Worm (Caenorhabditis elegans) whole organism, L2 larva: ENCODE measurements around the gene fipr-17.

ENCODE experiments used
- C34F6.9 ChIP-seq: fragments of 150-350 bp; optimal IDR thresholded peaks from 2 replicates; lab custom pipeline; 2014; ENCODE audit warnings: missing biosample characterization, missing genetic modification characterization
- F13H6.1 ChIP-seq: sonication (generic microtip); optimal IDR thresholded peaks from 2 replicates; lab custom pipeline; 2016; ENCODE audit warnings: missing genetic modification characterization, missing compliant biosample characterization
- Y55F3AM.14 ChIP-seq: fragments of 200-800 bp; sonication (Bioruptor generic); optimal IDR thresholded peaks from 2 replicates; lab custom pipeline; 2018; ENCODE audit warnings: mild to moderate bottlenecking, missing genetic modification characterization, missing compliant biosample characterization
- ZK546.5 ChIP-seq: sonication (generic microtip); optimal IDR thresholded peaks from 2 replicates; lab custom pipeline; 2017; ENCODE audit warnings: missing biosample characterization, missing genetic modification characterization
- alr-1 ChIP-seq: fragments of 150-350 bp; optimal IDR thresholded peaks from 2 replicates; lab custom pipeline; 2014; ENCODE audit warnings: missing biosample characterization, missing genetic modification characterization
- ama-1 ChIP-seq: fragments of 150-350 bp; optimal IDR thresholded peaks from 2 replicates; lab custom pipeline; 2018; ENCODE audit warnings: inconsistent platforms
- blmp-1 ChIP-seq: sonication (generic microtip); optimal IDR thresholded peaks from 2 replicates; lab custom pipeline; 2017; ENCODE audit warnings: missing genetic modification characterization, mild to moderate bottlenecking, missing compliant biosample characterization, antibody characterized with exemption, moderate library complexity; ENCODE audit not compliant: insufficient read depth
- ceh-16 ChIP-seq: fragments of 150-350 bp; optimal IDR thresholded peaks from 2 replicates; lab custom pipeline; 2014; ENCODE audit warnings: missing biosample characterization, missing genetic modification characterization
- ceh-82 ChIP-seq: fragments of 150-350 bp; optimal IDR thresholded peaks from 2 replicates; lab custom pipeline; 2014; ENCODE audit warnings: missing biosample characterization, missing genetic modification characterization
- crh-2 ChIP-seq: sonication (generic microtip); optimal IDR thresholded peaks from 2 replicates; lab custom pipeline; 2017; ENCODE audit warnings: missing biosample characterization, missing genetic modification characterization
- dmd-4 ChIP-seq: sonication (generic microtip); optimal IDR thresholded peaks from 2 replicates; lab custom pipeline; 2017; ENCODE audit warnings: missing biosample characterization, missing genetic modification characterization
- egl-27 ChIP-seq: sonication (generic microtip); optimal IDR thresholded peaks from 3 replicates; lab custom pipeline; 2017; ENCODE audit warnings: missing biosample characterization, missing genetic modification reagents, missing genetic modification characterization
- elt-1 ChIP-seq: fragments of 150-350 bp; optimal IDR thresholded peaks from 2 replicates; lab custom pipeline; 2014; ENCODE audit warnings: missing biosample characterization, missing genetic modification characterization
- fos-1 ChIP-seq: fragments of 150-350 bp; optimal IDR thresholded peaks from 2 replicates; lab custom pipeline; 2014; ENCODE audit warnings: missing biosample characterization, missing genetic modification characterization
- gmeb-1 ChIP-seq: fragments of 150-350 bp; optimal IDR thresholded peaks from 2 replicates; lab custom pipeline; 2014; ENCODE audit warnings: missing biosample characterization, missing genetic modification characterization
- lin-11 ChIP-seq: fragments of 150-350 bp; sonication (generic microtip); optimal IDR thresholded peaks from 2 replicates; lab custom pipeline; 2014; ENCODE audit warnings: missing biosample characterization, missing genetic modification characterization, inconsistent platforms, mixed read lengths
- lin-13 ChIP-seq: fragments of 150-350 bp; optimal IDR thresholded peaks from 2 replicates; lab custom pipeline; 2014; ENCODE audit warnings: missing biosample characterization, missing genetic modification reagents, missing genetic modification characterization
- lin-39 ChIP-seq: fragments of 150-350 bp; optimal IDR thresholded peaks from 2 replicates; lab custom pipeline; 2014; ENCODE audit warnings: missing biosample characterization, missing genetic modification reagents, missing genetic modification characterization
- lsy-2 ChIP-seq, 2 experiments: fragments of 150-350 bp in 1 of 2; sonication (generic microtip) in 1 of 2; optimal IDR thresholded peaks; 2 replicates each; lab custom pipeline; 2014 to 2017; ENCODE audit warnings: missing biosample characterization in 2 of 2, missing genetic modification characterization in 2 of 2
- mab-5 ChIP-seq: fragments of 150-350 bp; optimal IDR thresholded peaks from 2 replicates; lab custom pipeline; 2014; ENCODE audit warnings: missing biosample characterization, missing genetic modification characterization
- mbf-1 ChIP-seq: sonication (generic microtip); optimal IDR thresholded peaks from 2 replicates; lab custom pipeline; 2017; ENCODE audit warnings: missing biosample characterization, missing genetic modification characterization
- nhr-12 ChIP-seq: fragments of 150-350 bp; optimal IDR thresholded peaks from 2 replicates; lab custom pipeline; 2014; ENCODE audit warnings: missing biosample characterization, missing genetic modification characterization
- nhr-129 ChIP-seq: fragments of 150-350 bp; optimal IDR thresholded peaks from 2 replicates; lab custom pipeline; 2014; ENCODE audit warnings: missing biosample characterization, missing genetic modification characterization
- nhr-21 ChIP-seq: fragments of 150-350 bp; optimal IDR thresholded peaks from 2 replicates; lab custom pipeline; 2014; ENCODE audit warnings: missing biosample characterization, missing genetic modification characterization
- nhr-23 ChIP-seq: fragments of 150-350 bp; optimal IDR thresholded peaks from 2 replicates; lab custom pipeline; 2014; ENCODE audit warnings: missing biosample characterization, missing genetic modification reagents, missing genetic modification characterization
- nhr-237 ChIP-seq: fragments of 150-350 bp; optimal IDR thresholded peaks from 2 replicates; lab custom pipeline; 2014; ENCODE audit warnings: missing biosample characterization, missing genetic modification characterization
- nhr-25 ChIP-seq: fragments of 150-350 bp; sonication (generic microtip); optimal IDR thresholded peaks from 3 replicates; lab custom pipeline; 2014; ENCODE audit warnings: missing biosample characterization, missing genetic modification characterization
- nhr-6 ChIP-seq: fragments of 150-350 bp; optimal IDR thresholded peaks from 2 replicates; lab custom pipeline; 2014; ENCODE audit warnings: missing biosample characterization, missing genetic modification characterization
- nhr-77 ChIP-seq: fragments of 150-350 bp; optimal IDR thresholded peaks from 2 replicates; lab custom pipeline; 2014; ENCODE audit warnings: missing biosample characterization, missing genetic modification characterization
- peb-1 ChIP-seq: fragments of 150-350 bp; optimal IDR thresholded peaks from 2 replicates; lab custom pipeline; 2014; ENCODE audit warnings: missing biosample characterization, missing genetic modification characterization
- sem-4 ChIP-seq: fragments of 150-350 bp; optimal IDR thresholded peaks from 2 replicates; lab custom pipeline; 2014; ENCODE audit warnings: missing biosample characterization, missing genetic modification reagents, missing genetic modification characterization
- skn-1 ChIP-seq: sonication (generic microtip); optimal IDR thresholded peaks from 2 replicates; lab custom pipeline; 2017; ENCODE audit warnings: missing biosample characterization, missing genetic modification characterization
- sma-3 ChIP-seq: sonication (generic microtip); optimal IDR thresholded peaks from 2 replicates; lab custom pipeline; 2016; ENCODE audit warnings: missing genetic modification reagents, missing genetic modification characterization, missing compliant biosample characterization
- sma-9 ChIP-seq, 2 experiments: fragments of 150-350 bp in 1 of 2; sonication (generic microtip) in 1 of 2; optimal IDR thresholded peaks; 2 replicates each; lab custom pipeline; 2014 to 2016; ENCODE audit warnings: missing genetic modification characterization in 2 of 2, mild to moderate bottlenecking in 1 of 2, missing biosample characterization in 1 of 2, missing compliant biosample characterization in 1 of 2, missing genetic modification reagents in 1 of 2, moderate library complexity in 1 of 2
- snpc-4 ChIP-seq: fragments of 150-350 bp; optimal IDR thresholded peaks from 2 replicates; lab custom pipeline; 2014; ENCODE audit warnings: missing biosample characterization, missing genetic modification characterization
- unc-39 ChIP-seq: fragments of 150-350 bp; optimal IDR thresholded peaks from 2 replicates; lab custom pipeline; 2014; ENCODE audit warnings: missing biosample characterization, missing genetic modification characterization
- unc-55 ChIP-seq: fragments of 150-350 bp; sonication (generic microtip); optimal IDR thresholded peaks from 3 replicates; lab custom pipeline; 2014; ENCODE audit warnings: missing biosample characterization, missing genetic modification reagents, missing genetic modification characterization
- unc-62 ChIP-seq: fragments of 150-350 bp; optimal IDR thresholded peaks from 2 replicates; lab custom pipeline; 2014; ENCODE audit warnings: missing biosample characterization, missing genetic modification reagents, missing genetic modification characterization
- zag-1 ChIP-seq: fragments of 150-350 bp; optimal IDR thresholded peaks from 2 replicates; lab custom pipeline; 2014; ENCODE audit warnings: missing biosample characterization, missing genetic modification characterization
- ztf-1 ChIP-seq: fragments of 200-800 bp; sonication (Bioruptor generic); conservative IDR thresholded peaks from 2 replicates; pipeline ENCODE4 v1.3.6; 2022; ENCODE audit warnings: missing genetic modification characterization, missing compliant biosample characterization
- ztf-11 ChIP-seq: sonication (generic microtip); optimal IDR thresholded peaks from 2 replicates; lab custom pipeline; 2017; ENCODE audit warnings: missing biosample characterization, missing genetic modification characterization
- ztf-4 ChIP-seq: fragments of 150-350 bp; optimal IDR thresholded peaks from 2 replicates; lab custom pipeline; 2014; ENCODE audit warnings: missing biosample characterization, missing genetic modification characterization

Gene fipr-17

ce11 chrIII:11040606-11041005 is 33.2 kb upstream of the fipr-17 start:
- TF ChIP-seq nhr-21 (tag; lab: Kevin White, UChicago) (no peak), C34F6.9 (tag; lab: Kevin White, UChicago) (no peak), ztf-1 (GFP tag; lab: Robert Waterston, UW) (no peak), zag-1 (tag; lab: Kevin White, UChicago) (no peak), egl-27 (no peak), fos-1 (tag; lab: Kevin White, UChicago) (peak; percentile 28), nhr-129 (peak; percentile 12), alr-1 (tag; lab: Kevin White, UChicago) (no peak), peb-1 (tag; lab: Kevin White, UChicago) (no peak), lsy-2 (tag; optimal IDR thresholded peaks at IDR 0.05; lab: Kevin White, UChicago) (peak in 1 of 2 experiments; percentile 6), dmd-4 (tag; lab: Kevin White, UChicago) (no peak), ceh-82 (no peak), mab-5 (tag; lab: Kevin White, UChicago) (no peak), blmp-1 (tag; lab: Kevin White, UChicago) (peak; percentile 2), nhr-23 (tag; lab: Kevin White, UChicago) (no peak), sma-9 (GFP tag; optimal IDR thresholded peaks at IDR 0.05; lab: Kevin White, UChicago) (no peak), sma-9 (tag; optimal IDR thresholded peaks at IDR 0.05; lab: Kevin White, UChicago) (no peak)
- TF ChIP-seq, all 48 proteins: peak for 4

ce11 chrIII:11039250-11039649 is 31.8 kb upstream of the fipr-17 start:
- no peak for TF ChIP-seq unc-62
- peak; percentile 68 for TF ChIP-seq nhr-129
- TF ChIP-seq C34F6.9 (tag; lab: Kevin White, UChicago): peak; percentile 73
- TF ChIP-seq zag-1 (tag; lab: Kevin White, UChicago): peak; percentile 23
- TF ChIP-seq ztf-4: no peak
- peak in 1 of 2 experiments; percentile 63 for TF ChIP-seq lsy-2 (tag; optimal IDR thresholded peaks at IDR 0.05; lab: Kevin White, UChicago)
- peak; percentile 91 for TF ChIP-seq unc-55 (GFP tag; lab: Kevin White, UChicago)
- peak; percentile 5 for TF ChIP-seq fos-1 (tag; lab: Kevin White, UChicago)

ce11 chrIII:11036640-11037039 is 29.2 kb upstream of the fipr-17 start, which contains the start of gene spat-2:
TSS of gene spat-2 (plus strand) at chrIII:11036940.
- TF ChIP-seq ZK546.5 (tag; lab: Kevin White, UChicago): no peak
- no peak for TF ChIP-seq fos-1 (tag; lab: Kevin White, UChicago)
- no peak for TF ChIP-seq unc-55 (GFP tag; lab: Kevin White, UChicago)
- TF ChIP-seq gmeb-1 (tag; lab: Kevin White, UChicago): no peak
- no peak for TF ChIP-seq lsy-2 (tag; optimal IDR thresholded peaks at IDR 0.05; lab: Kevin White, UChicago)
- TF ChIP-seq nhr-237 (tag; lab: Kevin White, UChicago): no peak
- no peak for TF ChIP-seq ceh-16 (tag; lab: Kevin White, UChicago)
- TF ChIP-seq nhr-6 (tag; lab: Kevin White, UChicago): no peak
- TF ChIP-seq ceh-82: no peak

- peak; percentile 63 for TF ChIP-seq egl-27
- peak; percentile 67 for TF ChIP-seq crh-2
- TF ChIP-seq lin-13 (GFP tag; lab: Kevin White, UChicago): peak; percentile 66
- TF ChIP-seq Y55F3AM.14 (GFP tag; lab: Kevin White, UChicago): no peak
- no peak for TF ChIP-seq skn-1 (tag; lab: Kevin White, UChicago)
- no peak for TF ChIP-seq ztf-11 (tag; lab: Kevin White, UChicago)
- TF ChIP-seq unc-55 (GFP tag; lab: Kevin White, UChicago): peak; percentile 78
- TF ChIP-seq lin-11: peak; percentile 67
- TF ChIP-seq sem-4 (tag; lab: Kevin White, UChicago): peak; percentile 7
- peak; percentile 93 to 98 for TF ChIP-seq lsy-2 (tag; optimal IDR thresholded peaks at IDR 0.05; lab: Kevin White, UChicago)
- peak; percentile 43 for TF ChIP-seq nhr-21 (tag; lab: Kevin White, UChicago)
- TF ChIP-seq ama-1 (lab: Kevin White, UChicago): peak; percentile 6
- TF ChIP-seq blmp-1 (tag; lab: Kevin White, UChicago): peak; percentile 26
- TF ChIP-seq mab-5 (tag; lab: Kevin White, UChicago): peak; percentile 73
- TF ChIP-seq ceh-82: no peak
- peak; percentile 77 for TF ChIP-seq C34F6.9 (tag; lab: Kevin White, UChicago)
- no peak for TF ChIP-seq elt-1 (tag; lab: Kevin White, UChicago)
- TF ChIP-seq snpc-4 (tag; lab: Kevin White, UChicago): peak; percentile 46
- TF ChIP-seq sma-9 (GFP tag; optimal IDR thresholded peaks at IDR 0.05; lab: Kevin White, UChicago): no peak
- no peak for TF ChIP-seq sma-9 (tag; optimal IDR thresholded peaks at IDR 0.05; lab: Kevin White, UChicago)
- no peak for TF ChIP-seq ZK546.5 (tag; lab: Kevin White, UChicago)
- TF ChIP-seq nhr-6 (tag; lab: Kevin White, UChicago): peak; percentile 35
- no peak for TF ChIP-seq unc-39 (tag; lab: Kevin White, UChicago)
- no peak for TF ChIP-seq mbf-1
- peak; percentile 14 for TF ChIP-seq fos-1 (tag; lab: Kevin White, UChicago)
- TF ChIP-seq unc-62: no peak
- TF ChIP-seq lin-39: no peak
- TF ChIP-seq nhr-129: peak; percentile 55
- peak; percentile 60 for TF ChIP-seq F13H6.1 (tag; lab: Kevin White, UChicago)
- peak; percentile 45 for TF ChIP-seq nhr-12 (tag; lab: Kevin White, UChicago)
- TF ChIP-seq ztf-4: no peak
- no peak for TF ChIP-seq nhr-77 (tag; lab: Kevin White, UChicago)
- TF ChIP-seq gmeb-1 (tag; lab: Kevin White, UChicago): peak; percentile 85
- peak; percentile 53 for TF ChIP-seq sma-3 (GFP tag; lab: Kevin White, UChicago)
- peak; percentile 66 for TF ChIP-seq nhr-25 (tag; lab: Kevin White, UChicago)
Measured at ce11 chrIII:11036132-11036531, 28.7 kb upstream of the fipr-17 start.
